Worm (Caenorhabditis elegans) whole organism, young adult: ENCODE measurements around the gene ceh-31.

Experiments used
- F52B5.7 ChIP-seq: sonication (generic microtip); optimal IDR thresholded peaks from 2 replicates; lab custom pipeline; 2016; ENCODE audit warnings: mild to moderate bottlenecking, missing genetic modification characterization, missing compliant biosample characterization
- bed-1 ChIP-seq: fragments of 200-800 bp; sonication (Bioruptor generic); IDR thresholded peaks from 2 replicates; pipeline ENCODE4 v1.3.6; 2022; ENCODE audit warnings: missing genetic modification reagents, missing genetic modification characterization, missing compliant biosample characterization
- unc-62 ChIP-seq: fragments of 150-350 bp; optimal IDR thresholded peaks from 2 replicates; lab custom pipeline; 2014; ENCODE audit warnings: missing biosample characterization, missing genetic modification reagents, missing genetic modification characterization

ce11 chrX:3023552-3024183 lies 46.6 kb downstream of the ceh-31 start:
- TF ChIP-seq bed-1 (GFP tag; lab: Robert Waterston, UW) (no peak), unc-62 (GFP tag; lab: Kevin White, UChicago) (no peak), F52B5.7 (no peak)
